Worm (Caenorhabditis elegans) whole organism, late embryonic: ENCODE data around the gene Y51H4A.13.

ENCODE experiments used
- F13H6.1 ChIP-seq: sonication (generic microtip); optimal IDR thresholded peaks from 2 replicates; lab custom pipeline; 2016; ENCODE audit warnings: missing genetic modification characterization, missing compliant biosample characterization
- K09A11.1 ChIP-seq: sonication (generic microtip); optimal IDR thresholded peaks from 2 replicates; lab custom pipeline; 2017; ENCODE audit warnings: antibody characterized with exemption, mild to moderate bottlenecking, missing genetic modification characterization, missing compliant biosample characterization; ENCODE audit not compliant: insufficient read depth
- ceh-18 ChIP-seq: sonication (generic microtip); optimal IDR thresholded peaks from 2 replicates; lab custom pipeline; 2016; ENCODE audit warnings: missing genetic modification characterization, missing compliant biosample characterization
- ceh-24 ChIP-seq: sonication (generic microtip); optimal IDR thresholded peaks from 2 replicates; lab custom pipeline; 2016; ENCODE audit warnings: mild to moderate bottlenecking, missing genetic modification characterization, missing compliant biosample characterization
- ceh-9 ChIP-seq: sonication (generic microtip); optimal IDR thresholded peaks from 2 replicates; lab custom pipeline; 2016; ENCODE audit warnings: mild to moderate bottlenecking, missing genetic modification characterization, inconsistent platforms, missing compliant biosample characterization
- che-1 ChIP-seq: sonication (generic microtip); optimal IDR thresholded peaks from 2 replicates; lab custom pipeline; 2016; ENCODE audit warnings: mild to moderate bottlenecking, missing genetic modification characterization, missing compliant biosample characterization
- dve-1 ChIP-seq: sonication (generic microtip); optimal IDR thresholded peaks from 2 replicates; lab custom pipeline; 2017; ENCODE audit warnings: antibody characterized with exemption, mild to moderate bottlenecking, missing genetic modification characterization, missing compliant biosample characterization
- ets-4 ChIP-seq: sonication (generic microtip); optimal IDR thresholded peaks from 2 replicates; lab custom pipeline; 2016; ENCODE audit warnings: missing genetic modification characterization, missing compliant biosample characterization
- odd-2 ChIP-seq: sonication (generic microtip); optimal IDR thresholded peaks from 2 replicates; lab custom pipeline; 2017; ENCODE audit warnings: antibody characterized with exemption, mild to moderate bottlenecking, missing genetic modification characterization, missing compliant biosample characterization
- pax-1 ChIP-seq: fragments of 150-350 bp; optimal IDR thresholded peaks from 2 replicates; lab custom pipeline; 2014; ENCODE audit warnings: missing biosample characterization, missing genetic modification characterization
- ref-2 ChIP-seq: sonication (generic microtip); optimal IDR thresholded peaks from 2 replicates; lab custom pipeline; 2016; ENCODE audit warnings: missing genetic modification characterization, missing compliant biosample characterization
- unc-42 ChIP-seq: sonication (generic microtip); optimal IDR thresholded peaks from 2 replicates; lab custom pipeline; 2016; ENCODE audit warnings: missing genotype, missing genetic modification characterization, missing compliant biosample characterization

Gene Y51H4A.13

DNA sequence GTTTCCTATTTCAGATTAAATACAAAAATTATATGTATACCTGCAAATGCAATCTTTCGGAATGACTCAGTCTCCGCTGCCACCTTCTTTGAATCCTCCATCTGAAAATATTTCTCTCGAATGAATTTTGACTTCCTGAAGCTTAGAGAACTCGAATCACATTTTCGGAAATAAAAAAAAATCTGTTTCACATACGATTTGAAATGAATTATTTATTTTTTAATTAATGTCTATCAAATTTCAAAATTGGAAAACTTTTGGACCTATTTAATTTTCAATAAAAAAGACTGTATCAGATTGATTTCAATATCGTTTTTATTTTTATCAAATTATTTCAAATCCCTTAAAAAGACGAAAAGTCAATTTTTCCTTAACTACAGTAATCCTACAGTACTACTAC lies 43.5 kb downstream of the Y51H4A.13 start, which contains the start of gene col-137:
Gene col-137, minus strand, starts transcription at position 101 of the 400 bp plus-strand sequence.
- TF ChIP-seq dve-1 (tag; lab: Kevin White, UChicago) (no peak), ceh-18 (tag; lab: Kevin White, UChicago) (no peak), ceh-24 (no peak), F13H6.1 (no peak), che-1 (tag; lab: Kevin White, UChicago) (no peak), unc-42 (tag; lab: Kevin White, UChicago) (no peak), ceh-9 (no peak), K09A11.1 (tag; lab: Kevin White, UChicago) (no peak), pax-1 (tag; lab: Kevin White, UChicago) (no peak)
- TF ChIP-seq, all 69 proteins: peak for 0

ce11 chrIV:16601599-16601998 lies 44.6 kb downstream of the Y51H4A.13 start:
- TF ChIP-seq odd-2 (tag; lab: Kevin White, UChicago) (no peak), ets-4 (no peak), ref-2 (tag; lab: Kevin White, UChicago) (no peak)
